Worm (Caenorhabditis elegans): ENCODE results near the gene mob-4.

mob-4 gene

DNA sequence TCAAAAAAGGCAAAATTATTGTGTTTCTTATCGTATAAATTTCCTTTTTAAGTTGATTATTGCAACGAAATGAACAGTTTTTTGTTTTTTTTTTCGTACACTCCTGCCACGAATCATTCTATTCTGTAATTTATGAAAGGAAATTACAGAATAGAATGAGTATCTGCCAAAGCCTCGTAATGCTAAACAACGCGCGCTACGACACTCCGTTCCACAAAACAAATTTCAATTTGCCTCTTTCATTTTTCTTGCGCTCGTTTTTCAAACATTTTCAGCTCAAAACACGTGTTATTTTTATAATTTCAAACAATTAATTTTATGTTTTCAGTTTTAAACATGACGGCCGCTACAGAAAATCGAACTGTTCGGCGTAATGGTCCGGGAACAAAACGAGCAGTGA, at the start of gene mob-4:
Gene mob-4, plus strand, starts transcription at position 329 of the 400 bp plus-strand sequence.
- TF ChIP-seq aly-1 (tag; optimal IDR thresholded peaks at IDR 0.05): no peak
- TF ChIP-seq tbx-37 (GFP tag; conservative IDR thresholded peaks at IDR 0.05): no peak
- TF ChIP-seq hnd-1 (tag; optimal IDR thresholded peaks at IDR 0.05): no peak
- TF ChIP-seq hmbx-1 (tag; optimal IDR thresholded peaks at IDR 0.05): no peak
- no peak for TF ChIP-seq ceh-36 (tag; optimal IDR thresholded peaks at IDR 0.05)
- TF ChIP-seq flt-1 (GFP tag; IDR thresholded peaks at IDR 0.05): no peak
- TF ChIP-seq B0310.2 (tag; optimal IDR thresholded peaks at IDR 0.05): no peak
- TF ChIP-seq scrt-1 (GFP tag; IDR thresholded peaks at IDR 0.05): no peak
- TF ChIP-seq tra-4 (tag; optimal IDR thresholded peaks at IDR 0.05): no peak
- TF ChIP-seq sea-1 (GFP tag; conservative IDR thresholded peaks at IDR 0.05): no peak
- no peak for TF ChIP-seq ceh-13 (GFP tag; optimal IDR thresholded peaks at IDR 0.05)
- TF ChIP-seq ets-7 (tag; optimal IDR thresholded peaks at IDR 0.05): no peak
- no peak for TF ChIP-seq pes-1 (GFP tag; IDR thresholded peaks at IDR 0.05)
- no peak for TF ChIP-seq ama-1 (optimal IDR thresholded peaks at IDR 0.05)
- no peak for TF ChIP-seq F13C5.2 (tag; optimal IDR thresholded peaks at IDR 0.05)
- TF ChIP-seq tbx-11 (GFP tag; IDR thresholded peaks at IDR 0.05): no peak

- TF ChIP-seq tbx-11 (GFP tag; IDR thresholded peaks at IDR 0.05) (no peak), hmbx-1 (tag; optimal IDR thresholded peaks at IDR 0.05) (no peak), ama-1 (optimal IDR thresholded peaks at IDR 0.05) (no peak), pes-1 (GFP tag; IDR thresholded peaks at IDR 0.05) (no peak), scrt-1 (GFP tag; IDR thresholded peaks at IDR 0.05) (no peak), tra-4 (tag; optimal IDR thresholded peaks at IDR 0.05) (no peak), sea-1 (GFP tag; conservative IDR thresholded peaks at IDR 0.05) (no peak), hmg-4 (GFP tag; optimal IDR thresholded peaks at IDR 0.05) (no peak), ceh-13 (GFP tag; optimal IDR thresholded peaks at IDR 0.05) (no peak), aly-1 (tag; optimal IDR thresholded peaks at IDR 0.05) (no peak), F13C5.2 (tag; optimal IDR thresholded peaks at IDR 0.05) (no peak), B0310.2 (tag; optimal IDR thresholded peaks at IDR 0.05) (no peak), tbx-37 (GFP tag; conservative IDR thresholded peaks at IDR 0.05) (no peak)
Measured at ce11 chrIII:8175263-8175662, 49.6 kb upstream of the mob-4 start.

DNA sequence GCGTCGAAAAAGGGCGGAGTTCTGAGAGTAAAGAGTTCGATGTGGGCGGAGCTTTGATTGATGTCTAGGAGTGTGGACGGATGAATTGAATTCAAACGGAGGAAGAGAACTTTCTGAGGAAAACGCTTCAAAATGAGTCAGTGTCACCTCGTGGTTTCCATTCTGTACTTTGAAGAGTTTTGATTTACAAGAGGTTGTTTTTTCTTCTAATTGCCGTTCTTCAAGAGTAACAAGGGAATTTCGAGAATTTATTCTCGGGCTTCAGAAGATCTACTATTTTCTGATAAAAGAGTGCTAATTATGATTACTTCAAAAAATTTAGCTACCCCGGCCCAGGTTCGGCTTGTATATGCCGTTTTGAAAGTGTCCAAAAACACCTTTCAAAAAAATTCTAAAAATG, 48.6 kb upstream of the mob-4 start, which contains the start of gene C50C3.12:
Gene C50C3.12, plus strand, starts transcription at position 301 of the 400 bp plus-strand sequence.
- TF ChIP-seq flt-1 (GFP tag; IDR thresholded peaks at IDR 0.05) (no peak), sea-1 (GFP tag; conservative IDR thresholded peaks at IDR 0.05) (no peak), hmg-4 (GFP tag; optimal IDR thresholded peaks at IDR 0.05) (no peak), tbx-11 (GFP tag; IDR thresholded peaks at IDR 0.05) (no peak), B0310.2 (tag; optimal IDR thresholded peaks at IDR 0.05) (no peak), scrt-1 (GFP tag; IDR thresholded peaks at IDR 0.05) (no peak), ets-7 (tag; optimal IDR thresholded peaks at IDR 0.05) (no peak), tbx-37 (GFP tag; conservative IDR thresholded peaks at IDR 0.05) (no peak), hmbx-1 (tag; optimal IDR thresholded peaks at IDR 0.05) (no peak), ama-1 (optimal IDR thresholded peaks at IDR 0.05) (no peak), ceh-13 (GFP tag; optimal IDR thresholded peaks at IDR 0.05) (no peak), hnd-1 (tag; optimal IDR thresholded peaks at IDR 0.05) (no peak), ceh-36 (tag; optimal IDR thresholded peaks at IDR 0.05) (no peak), aly-1 (tag; optimal IDR thresholded peaks at IDR 0.05) (no peak), tra-4 (tag; optimal IDR thresholded peaks at IDR 0.05) (no peak), pes-1 (GFP tag; IDR thresholded peaks at IDR 0.05) (no peak), F13C5.2 (tag; optimal IDR thresholded peaks at IDR 0.05) (no peak)

- TF ChIP-seq ets-7 (tag; optimal IDR thresholded peaks at IDR 0.05) (no peak), tbx-11 (GFP tag; IDR thresholded peaks at IDR 0.05) (no peak), tbx-37 (GFP tag; conservative IDR thresholded peaks at IDR 0.05) (no peak), sea-1 (GFP tag; conservative IDR thresholded peaks at IDR 0.05) (no peak), flt-1 (GFP tag; IDR thresholded peaks at IDR 0.05) (no peak), ceh-36 (tag; optimal IDR thresholded peaks at IDR 0.05) (no peak), aly-1 (tag; optimal IDR thresholded peaks at IDR 0.05) (no peak), B0310.2 (tag; optimal IDR thresholded peaks at IDR 0.05) (no peak), F13C5.2 (tag; optimal IDR thresholded peaks at IDR 0.05) (no peak), hmbx-1 (tag; optimal IDR thresholded peaks at IDR 0.05) (no peak), ceh-13 (GFP tag; optimal IDR thresholded peaks at IDR 0.05) (no peak), ama-1 (optimal IDR thresholded peaks at IDR 0.05) (no peak), scrt-1 (GFP tag; IDR thresholded peaks at IDR 0.05) (no peak), hnd-1 (tag; optimal IDR thresholded peaks at IDR 0.05) (no peak), hmg-4 (GFP tag; optimal IDR thresholded peaks at IDR 0.05) (no peak), pes-1 (GFP tag; IDR thresholded peaks at IDR 0.05) (no peak), tra-4 (tag; optimal IDR thresholded peaks at IDR 0.05) (no peak)
Measured at ce11 chrIII:8178924-8179323, 46.0 kb upstream of the mob-4 start, which contains the start of gene C50C3.5. Gene C50C3.5, plus strand, starts transcription at chrIII:8179224.

- TF ChIP-seq ceh-36 (tag; optimal IDR thresholded peaks at IDR 0.05) (no peak), hmbx-1 (tag; optimal IDR thresholded peaks at IDR 0.05) (no peak), ceh-13 (GFP tag; optimal IDR thresholded peaks at IDR 0.05) (no peak), sea-1 (GFP tag; conservative IDR thresholded peaks at IDR 0.05) (no peak), hnd-1 (tag; optimal IDR thresholded peaks at IDR 0.05) (no peak), aly-1 (tag; optimal IDR thresholded peaks at IDR 0.05) (no peak), F13C5.2 (tag; optimal IDR thresholded peaks at IDR 0.05) (no peak), tbx-11 (GFP tag; IDR thresholded peaks at IDR 0.05) (no peak)
Measured at ce11 chrIII:8181581-8181980, 43.3 kb upstream of the mob-4 start, which contains the start of gene spc-2. Gene spc-2, plus strand, starts transcription at chrIII:8181881.

- TF ChIP-seq sea-1 (GFP tag; conservative IDR thresholded peaks at IDR 0.05) (no peak), pes-1 (GFP tag; IDR thresholded peaks at IDR 0.05) (no peak), ceh-36 (tag; optimal IDR thresholded peaks at IDR 0.05) (no peak), tra-4 (tag; optimal IDR thresholded peaks at IDR 0.05) (no peak), B0310.2 (tag; optimal IDR thresholded peaks at IDR 0.05) (no peak), hmg-4 (GFP tag; optimal IDR thresholded peaks at IDR 0.05) (no peak), F13C5.2 (tag; optimal IDR thresholded peaks at IDR 0.05) (no peak), tbx-11 (GFP tag; IDR thresholded peaks at IDR 0.05) (no peak), hnd-1 (tag; optimal IDR thresholded peaks at IDR 0.05) (no peak), aly-1 (tag; optimal IDR thresholded peaks at IDR 0.05) (no peak), tbx-37 (GFP tag; conservative IDR thresholded peaks at IDR 0.05) (no peak), ceh-13 (GFP tag; optimal IDR thresholded peaks at IDR 0.05) (no peak), ets-7 (tag; optimal IDR thresholded peaks at IDR 0.05) (no peak), hmbx-1 (tag; optimal IDR thresholded peaks at IDR 0.05) (no peak), scrt-1 (GFP tag; IDR thresholded peaks at IDR 0.05) (no peak), flt-1 (GFP tag; IDR thresholded peaks at IDR 0.05) (no peak), ama-1 (optimal IDR thresholded peaks at IDR 0.05) (no peak)
Measured at ce11 chrIII:8182573-8182972, 42.3 kb upstream of the mob-4 start.

DNA sequence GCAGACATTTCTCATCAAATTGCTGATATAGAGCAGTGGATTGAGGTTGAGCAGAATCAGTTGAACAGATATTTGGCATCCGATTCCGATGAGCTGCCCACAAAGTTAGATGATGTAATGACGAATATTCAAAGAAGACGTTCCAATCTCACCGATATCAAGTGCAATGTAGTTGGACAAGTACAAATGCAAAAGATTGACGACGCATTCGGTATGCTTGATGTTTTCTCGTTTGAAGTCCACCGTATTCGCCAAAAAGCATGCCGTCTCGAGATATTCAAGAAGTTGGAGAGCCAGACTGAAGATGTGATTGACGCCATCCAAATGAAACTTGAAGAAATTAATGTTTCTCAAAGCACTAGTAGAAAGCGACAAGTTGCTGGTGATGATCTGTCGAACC, 39.8 kb upstream of the mob-4 start:
- TF ChIP-seq B0310.2 (tag; optimal IDR thresholded peaks at IDR 0.05): no peak
- TF ChIP-seq hmbx-1 (tag; optimal IDR thresholded peaks at IDR 0.05): no peak
- no peak for TF ChIP-seq sea-1 (GFP tag; conservative IDR thresholded peaks at IDR 0.05)
- TF ChIP-seq flt-1 (GFP tag; IDR thresholded peaks at IDR 0.05): no peak
- no peak for TF ChIP-seq tra-4 (tag; optimal IDR thresholded peaks at IDR 0.05)
- TF ChIP-seq F13C5.2 (tag; optimal IDR thresholded peaks at IDR 0.05): no peak
- TF ChIP-seq aly-1 (tag; optimal IDR thresholded peaks at IDR 0.05): no peak
- TF ChIP-seq pes-1 (GFP tag; IDR thresholded peaks at IDR 0.05): no peak
- no peak for TF ChIP-seq ama-1 (optimal IDR thresholded peaks at IDR 0.05)
- no peak for TF ChIP-seq tbx-11 (GFP tag; IDR thresholded peaks at IDR 0.05)
- TF ChIP-seq scrt-1 (GFP tag; IDR thresholded peaks at IDR 0.05): no peak
- TF ChIP-seq hmg-4 (GFP tag; optimal IDR thresholded peaks at IDR 0.05): no peak
- TF ChIP-seq hnd-1 (tag; optimal IDR thresholded peaks at IDR 0.05): no peak
- no peak for TF ChIP-seq ets-7 (tag; optimal IDR thresholded peaks at IDR 0.05)
- TF ChIP-seq ceh-13 (GFP tag; optimal IDR thresholded peaks at IDR 0.05): no peak
- TF ChIP-seq ceh-36 (tag; optimal IDR thresholded peaks at IDR 0.05): no peak
- TF ChIP-seq tbx-37 (GFP tag; conservative IDR thresholded peaks at IDR 0.05): no peak
